Worm (Caenorhabditis elegans) whole organism, L2 larva: ENCODE measurements around the gene twk-7.
A peak's percentile ranks its signal among the peaks of the same experiment; 100 is the strongest.

Experiments
- C34F6.9 ChIP-seq: fragments of 150-350 bp; optimal IDR thresholded peaks from 2 replicates; lab custom pipeline; 2014; ENCODE audit warnings: missing biosample characterization, missing genetic modification characterization
- R02D3.7 ChIP-seq: fragments of 150-350 bp; optimal IDR thresholded peaks from 2 replicates; lab custom pipeline; 2014; ENCODE audit warnings: missing biosample characterization, missing genetic modification characterization
- ZK546.5 ChIP-seq: sonication (generic microtip); optimal IDR thresholded peaks from 2 replicates; lab custom pipeline; 2017; ENCODE audit warnings: missing biosample characterization, missing genetic modification characterization
- alr-1 ChIP-seq: fragments of 150-350 bp; optimal IDR thresholded peaks from 2 replicates; lab custom pipeline; 2014; ENCODE audit warnings: missing biosample characterization, missing genetic modification characterization
- aly-2 ChIP-seq: fragments of 150-350 bp; optimal IDR thresholded peaks from 2 replicates; lab custom pipeline; 2014; ENCODE audit warnings: missing biosample characterization, missing genetic modification characterization
- ama-1 ChIP-seq: fragments of 150-350 bp; optimal IDR thresholded peaks from 2 replicates; lab custom pipeline; 2018; ENCODE audit warnings: inconsistent platforms
- blmp-1 ChIP-seq: sonication (generic microtip); optimal IDR thresholded peaks from 2 replicates; lab custom pipeline; 2017; ENCODE audit warnings: missing genetic modification characterization, mild to moderate bottlenecking, missing compliant biosample characterization, antibody characterized with exemption, moderate library complexity; ENCODE audit not compliant: insufficient read depth
- ceh-16 ChIP-seq: fragments of 150-350 bp; optimal IDR thresholded peaks from 2 replicates; lab custom pipeline; 2014; ENCODE audit warnings: missing biosample characterization, missing genetic modification characterization
- ceh-82 ChIP-seq: fragments of 150-350 bp; optimal IDR thresholded peaks from 2 replicates; lab custom pipeline; 2014; ENCODE audit warnings: missing biosample characterization, missing genetic modification characterization
- egl-27 ChIP-seq: sonication (generic microtip); optimal IDR thresholded peaks from 3 replicates; lab custom pipeline; 2017; ENCODE audit warnings: missing biosample characterization, missing genetic modification reagents, missing genetic modification characterization
- elt-1 ChIP-seq: fragments of 150-350 bp; optimal IDR thresholded peaks from 2 replicates; lab custom pipeline; 2014; ENCODE audit warnings: missing biosample characterization, missing genetic modification characterization
- elt-3 ChIP-seq: sonication (generic microtip); optimal IDR thresholded peaks from 2 replicates; lab custom pipeline; 2017; ENCODE audit warnings: missing biosample characterization, missing genetic modification characterization
- gmeb-1 ChIP-seq: fragments of 150-350 bp; optimal IDR thresholded peaks from 2 replicates; lab custom pipeline; 2014; ENCODE audit warnings: missing biosample characterization, missing genetic modification characterization
- lin-11 ChIP-seq: fragments of 150-350 bp; sonication (generic microtip); optimal IDR thresholded peaks from 2 replicates; lab custom pipeline; 2014; ENCODE audit warnings: missing biosample characterization, missing genetic modification characterization, inconsistent platforms, mixed read lengths
- lin-13 ChIP-seq: fragments of 150-350 bp; optimal IDR thresholded peaks from 2 replicates; lab custom pipeline; 2014; ENCODE audit warnings: missing biosample characterization, missing genetic modification reagents, missing genetic modification characterization
- lsy-2 ChIP-seq, 2 experiments: fragments of 150-350 bp in 1 of 2; sonication (generic microtip) in 1 of 2; optimal IDR thresholded peaks; 2 replicates each; lab custom pipeline; 2014 to 2017; ENCODE audit warnings: missing biosample characterization in 2 of 2, missing genetic modification characterization in 2 of 2
- mab-5 ChIP-seq: fragments of 150-350 bp; optimal IDR thresholded peaks from 2 replicates; lab custom pipeline; 2014; ENCODE audit warnings: missing biosample characterization, missing genetic modification characterization
- mbf-1 ChIP-seq: sonication (generic microtip); optimal IDR thresholded peaks from 2 replicates; lab custom pipeline; 2017; ENCODE audit warnings: missing biosample characterization, missing genetic modification characterization
- mdl-1 ChIP-seq, 2 experiments: fragments of 150-350 bp in 1 of 2; sonication (generic microtip) in 1 of 2; optimal IDR thresholded peaks; 2 replicates each; lab custom pipeline; 2017; ENCODE audit warnings: missing biosample characterization in 2 of 2, missing genetic modification characterization in 2 of 2
- nhr-10 ChIP-seq: sonication (generic microtip); optimal IDR thresholded peaks from 2 replicates; lab custom pipeline; 2017; ENCODE audit warnings: missing biosample characterization, missing genetic modification characterization
- nhr-11 ChIP-seq: fragments of 150-350 bp; optimal IDR thresholded peaks from 2 replicates; lab custom pipeline; 2014; ENCODE audit warnings: missing biosample characterization, missing genetic modification characterization
- nhr-12 ChIP-seq: fragments of 150-350 bp; optimal IDR thresholded peaks from 2 replicates; lab custom pipeline; 2014; ENCODE audit warnings: missing biosample characterization, missing genetic modification characterization
- nhr-21 ChIP-seq: fragments of 150-350 bp; optimal IDR thresholded peaks from 2 replicates; lab custom pipeline; 2014; ENCODE audit warnings: missing biosample characterization, missing genetic modification characterization
- nhr-23 ChIP-seq: fragments of 150-350 bp; optimal IDR thresholded peaks from 2 replicates; lab custom pipeline; 2014; ENCODE audit warnings: missing biosample characterization, missing genetic modification reagents, missing genetic modification characterization
- nhr-237 ChIP-seq: fragments of 150-350 bp; optimal IDR thresholded peaks from 2 replicates; lab custom pipeline; 2014; ENCODE audit warnings: missing biosample characterization, missing genetic modification characterization
- nhr-25 ChIP-seq: fragments of 150-350 bp; sonication (generic microtip); optimal IDR thresholded peaks from 3 replicates; lab custom pipeline; 2014; ENCODE audit warnings: missing biosample characterization, missing genetic modification characterization
- nhr-6 ChIP-seq: fragments of 150-350 bp; optimal IDR thresholded peaks from 2 replicates; lab custom pipeline; 2014; ENCODE audit warnings: missing biosample characterization, missing genetic modification characterization
- nhr-77 ChIP-seq: fragments of 150-350 bp; optimal IDR thresholded peaks from 2 replicates; lab custom pipeline; 2014; ENCODE audit warnings: missing biosample characterization, missing genetic modification characterization
- peb-1 ChIP-seq: fragments of 150-350 bp; optimal IDR thresholded peaks from 2 replicates; lab custom pipeline; 2014; ENCODE audit warnings: missing biosample characterization, missing genetic modification characterization
- sem-4 ChIP-seq: fragments of 150-350 bp; optimal IDR thresholded peaks from 2 replicates; lab custom pipeline; 2014; ENCODE audit warnings: missing biosample characterization, missing genetic modification reagents, missing genetic modification characterization
- sma-3 ChIP-seq: sonication (generic microtip); optimal IDR thresholded peaks from 2 replicates; lab custom pipeline; 2016; ENCODE audit warnings: missing genetic modification reagents, missing genetic modification characterization, missing compliant biosample characterization
- sma-9 ChIP-seq, 2 experiments: fragments of 150-350 bp in 1 of 2; sonication (generic microtip) in 1 of 2; optimal IDR thresholded peaks; 2 replicates each; lab custom pipeline; 2014 to 2016; ENCODE audit warnings: missing genetic modification characterization in 2 of 2, mild to moderate bottlenecking in 1 of 2, missing biosample characterization in 1 of 2, missing compliant biosample characterization in 1 of 2, missing genetic modification reagents in 1 of 2, moderate library complexity in 1 of 2
- snpc-4 ChIP-seq: fragments of 150-350 bp; optimal IDR thresholded peaks from 2 replicates; lab custom pipeline; 2014; ENCODE audit warnings: missing biosample characterization, missing genetic modification characterization
- unc-39 ChIP-seq: fragments of 150-350 bp; optimal IDR thresholded peaks from 2 replicates; lab custom pipeline; 2014; ENCODE audit warnings: missing biosample characterization, missing genetic modification characterization
- unc-55 ChIP-seq: fragments of 150-350 bp; sonication (generic microtip); optimal IDR thresholded peaks from 3 replicates; lab custom pipeline; 2014; ENCODE audit warnings: missing biosample characterization, missing genetic modification reagents, missing genetic modification characterization
- unc-62 ChIP-seq: fragments of 150-350 bp; optimal IDR thresholded peaks from 2 replicates; lab custom pipeline; 2014; ENCODE audit warnings: missing biosample characterization, missing genetic modification reagents, missing genetic modification characterization
- zag-1 ChIP-seq: fragments of 150-350 bp; optimal IDR thresholded peaks from 2 replicates; lab custom pipeline; 2014; ENCODE audit warnings: missing biosample characterization, missing genetic modification characterization
- ztf-1 ChIP-seq: fragments of 200-800 bp; sonication (Bioruptor generic); conservative IDR thresholded peaks from 2 replicates; pipeline ENCODE4 v1.3.6; 2022; ENCODE audit warnings: missing genetic modification characterization, missing compliant biosample characterization
- ztf-11 ChIP-seq: sonication (generic microtip); optimal IDR thresholded peaks from 2 replicates; lab custom pipeline; 2017; ENCODE audit warnings: missing biosample characterization, missing genetic modification characterization
- ztf-4 ChIP-seq: fragments of 150-350 bp; optimal IDR thresholded peaks from 2 replicates; lab custom pipeline; 2014; ENCODE audit warnings: missing biosample characterization, missing genetic modification characterization

The twk-7 gene

DNA sequence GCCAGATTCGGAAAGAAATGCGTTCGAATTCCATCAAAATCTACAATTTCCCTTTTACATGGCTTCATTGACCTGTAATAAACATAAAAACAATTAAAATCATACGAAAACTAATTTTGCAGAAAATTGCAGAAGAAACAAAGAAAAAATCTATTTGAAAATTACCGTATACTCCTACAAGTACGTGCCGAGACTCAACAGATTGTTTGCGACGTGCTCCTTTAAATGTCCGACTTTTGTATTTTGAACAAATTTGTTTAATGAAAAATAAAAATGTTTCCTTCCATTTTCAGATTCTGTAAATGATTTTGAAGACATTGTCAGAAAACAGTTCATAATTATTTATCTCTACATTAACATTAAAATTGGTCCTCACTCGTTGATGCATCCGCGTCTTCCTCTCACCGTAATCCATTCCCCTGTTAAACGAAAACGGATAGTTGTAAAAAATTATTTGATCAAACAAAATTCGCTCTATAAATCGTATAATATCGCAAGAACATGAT lies 31.5 kb upstream of the twk-7 start, which contains the start of gene pgl-2:
Gene pgl-2, minus strand, starts transcription at position 456 of the 506 bp plus-strand sequence.
- TF ChIP-seq ztf-4 (tag; lab: Kevin White, UChicago) = no peak
- peak in 1 of 2 experiments; percentile 2 for TF ChIP-seq lsy-2 (tag; optimal IDR thresholded peaks at IDR 0.05; lab: Kevin White, UChicago)
- TF ChIP-seq, all 48 proteins: peak for 1

DNA sequence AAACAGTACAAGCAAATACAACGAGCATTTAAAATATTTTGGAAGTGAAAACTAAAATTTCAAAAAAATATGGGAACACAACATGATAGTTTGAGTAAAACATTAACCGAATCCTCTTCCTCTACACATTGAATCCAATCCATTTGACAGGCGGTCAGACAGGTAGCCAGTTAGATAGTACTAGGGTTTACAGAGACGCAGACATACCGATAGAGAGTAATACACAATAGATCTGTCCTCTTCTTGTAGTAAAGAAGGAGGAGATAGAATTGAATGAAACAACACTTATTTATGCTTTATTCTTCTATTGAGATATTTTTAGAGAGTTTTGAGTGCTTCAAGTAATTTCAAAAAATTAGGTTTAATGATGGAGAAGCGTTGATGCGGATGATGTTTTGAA lies 25.2 kb upstream of the twk-7 start:
- no peak for TF ChIP-seq zag-1 (tag; lab: Kevin White, UChicago)
- no peak for TF ChIP-seq ceh-16 (tag; lab: Kevin White, UChicago)
- TF ChIP-seq nhr-237 = no peak
- no peak for TF ChIP-seq sma-3 (GFP tag; lab: Kevin White, UChicago)
- TF ChIP-seq nhr-12 (tag; lab: Kevin White, UChicago) = no peak
- no peak for TF ChIP-seq nhr-77

DNA sequence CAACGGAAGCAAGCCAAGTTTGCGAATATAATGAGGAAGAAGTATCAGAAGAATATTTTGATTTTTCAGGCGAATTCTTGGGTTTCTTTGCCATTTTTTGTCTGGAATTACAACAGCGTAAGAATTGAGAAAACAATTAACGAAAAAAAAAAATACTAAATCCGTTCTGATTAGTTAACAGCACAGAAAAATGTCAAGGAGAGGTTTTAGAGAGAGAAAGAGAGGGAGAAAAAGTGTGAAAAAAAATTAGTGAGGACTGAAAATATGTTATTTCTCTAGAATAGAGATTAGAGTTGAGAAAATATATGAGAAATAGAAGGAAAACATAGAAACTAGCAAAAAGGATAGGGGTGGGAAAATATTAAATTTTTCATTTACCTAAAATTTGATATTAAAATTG lies 23.8 kb upstream of the twk-7 start, which contains the start of gene dpy-19:
Gene dpy-19, minus strand, starts transcription at position 101 of the 400 bp plus-strand sequence.
- no peak for TF ChIP-seq nhr-23 (tag; lab: Kevin White, UChicago)
- TF ChIP-seq ztf-11 (tag; lab: Kevin White, UChicago) = no peak
- TF ChIP-seq peb-1 (tag; lab: Kevin White, UChicago) = no peak
- no peak for TF ChIP-seq sem-4
- no peak for TF ChIP-seq unc-55 (GFP tag; lab: Kevin White, UChicago)
- TF ChIP-seq nhr-25 (tag; lab: Kevin White, UChicago) = no peak

DNA sequence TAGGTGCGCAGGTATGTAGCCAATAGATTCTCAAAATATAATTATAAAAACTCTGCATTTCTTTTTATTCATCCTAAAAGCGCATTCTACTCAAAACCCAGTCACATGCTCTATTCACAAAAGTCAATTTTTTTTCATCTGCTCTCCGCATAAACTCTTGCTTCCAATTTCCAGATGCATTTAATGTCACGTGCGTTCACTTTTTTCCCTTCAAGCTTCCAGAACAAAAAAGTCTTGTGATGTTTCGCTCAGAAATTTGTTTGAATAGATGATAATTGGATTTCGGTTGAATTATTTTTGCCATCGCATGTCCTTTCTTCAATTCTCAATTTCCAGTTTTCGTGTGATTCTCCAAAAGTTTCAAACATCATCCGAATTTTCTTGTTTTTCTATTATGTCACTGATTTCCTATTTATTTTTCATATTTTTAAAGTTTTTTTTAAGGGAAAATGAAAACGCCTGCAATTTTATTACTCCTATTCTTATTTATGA lies 21.4 kb upstream of the twk-7 start, which contains the start of gene F22B7.1:
Gene F22B7.1, plus strand, starts transcription at position 442 of the 492 bp plus-strand sequence.
- TF ChIP-seq nhr-77 = no peak
- no peak for TF ChIP-seq snpc-4 (tag; lab: Kevin White, UChicago)
- no peak for TF ChIP-seq ztf-1 (GFP tag; lab: Robert Waterston, UW)
- TF ChIP-seq lin-11 (tag; lab: Kevin White, UChicago) = no peak
- TF ChIP-seq nhr-11 = no peak
- TF ChIP-seq lsy-2 (tag; optimal IDR thresholded peaks at IDR 0.05; lab: Kevin White, UChicago) = peak in 1 of 2 experiments; percentile 60
- TF ChIP-seq C34F6.9 (tag; lab: Kevin White, UChicago) = peak; percentile 26
- TF ChIP-seq aly-2 = no peak
- TF ChIP-seq, all 48 proteins: peak for 2

DNA sequence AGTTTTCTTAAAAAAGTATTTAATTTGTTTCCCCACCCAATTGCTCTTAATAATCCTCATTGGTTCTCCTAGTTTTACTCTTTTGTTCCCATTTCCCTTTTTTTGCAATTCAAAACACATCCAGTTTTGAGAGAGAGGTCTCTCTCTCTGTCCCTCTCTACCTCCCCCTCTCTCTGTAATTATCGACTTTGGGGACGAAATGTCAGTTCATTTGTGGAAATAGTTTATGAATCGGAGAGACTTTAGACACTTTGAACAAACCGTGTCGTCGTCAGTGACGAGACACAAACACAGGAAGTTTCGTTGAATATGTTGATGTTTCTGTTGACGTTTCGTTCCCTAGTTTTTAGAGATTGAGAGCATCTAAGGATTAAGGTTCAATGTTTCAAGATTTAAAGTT lies 19.6 kb upstream of the twk-7 start:
- TF ChIP-seq R02D3.7 (tag; lab: Kevin White, UChicago) = no peak
- TF ChIP-seq nhr-23 (tag; lab: Kevin White, UChicago) = no peak
- TF ChIP-seq peb-1 (tag; lab: Kevin White, UChicago) = no peak
- TF ChIP-seq nhr-25 (tag; lab: Kevin White, UChicago) = peak; percentile 28

DNA sequence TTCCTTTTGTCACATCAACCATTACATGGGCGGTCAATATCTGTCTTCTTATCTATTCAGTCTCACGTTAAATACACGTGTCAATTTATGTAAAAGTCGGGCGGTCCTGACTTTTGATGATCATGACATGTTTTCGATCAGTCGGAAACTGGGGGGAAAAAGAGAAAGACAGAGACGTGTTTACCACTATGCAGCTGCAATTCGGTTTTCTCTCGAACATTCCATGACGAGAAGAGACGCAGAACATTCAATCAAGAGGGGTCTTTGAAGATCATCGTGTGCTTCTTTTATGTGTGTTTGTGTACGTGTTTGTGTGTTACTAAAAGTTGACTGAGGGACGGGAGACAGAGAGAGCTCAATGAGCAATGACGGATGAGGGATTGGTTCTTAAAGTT lies 14.8 kb upstream of the twk-7 start:
- TF ChIP-seq lin-13 (GFP tag; lab: Kevin White, UChicago) (peak; percentile 79), nhr-25 (tag; lab: Kevin White, UChicago) (peak; percentile 97), gmeb-1 (peak; percentile 82), elt-1 (no peak), nhr-237 (no peak), alr-1 (tag; lab: Kevin White, UChicago) (no peak), aly-2 (no peak), ceh-82 (no peak), nhr-6 (tag; lab: Kevin White, UChicago) (peak; percentile 93), ztf-1 (GFP tag; lab: Robert Waterston, UW) (no peak), elt-3 (tag; lab: Kevin White, UChicago) (no peak), egl-27 (tag; lab: Kevin White, UChicago) (peak; percentile 53), lsy-2 (tag; optimal IDR thresholded peaks at IDR 0.05; lab: Kevin White, UChicago) (peak; percentile 28 to 91), ceh-16 (tag; lab: Kevin White, UChicago) (no peak), zag-1 (tag; lab: Kevin White, UChicago) (peak; percentile 54), nhr-10 (tag; lab: Kevin White, UChicago) (no peak), nhr-12 (tag; lab: Kevin White, UChicago) (no peak), mbf-1 (tag; lab: Kevin White, UChicago) (no peak), unc-62 (GFP tag; lab: Kevin White, UChicago) (peak; percentile 59), nhr-21 (peak; percentile 97), ZK546.5 (tag; lab: Kevin White, UChicago) (no peak), blmp-1 (tag; lab: Kevin White, UChicago) (peak; percentile 45), sma-9 (GFP tag; optimal IDR thresholded peaks at IDR 0.05; lab: Kevin White, UChicago) (peak; percentile 95), sma-9 (tag; optimal IDR thresholded peaks at IDR 0.05; lab: Kevin White, UChicago) (no peak), unc-39 (tag; lab: Kevin White, UChicago) (no peak), mdl-1 (tag; optimal IDR thresholded peaks at IDR 0.05; lab: Kevin White, UChicago) (peak in 1 of 2 experiments; percentile 84), mab-5 (peak; percentile 53), sem-4 (peak; percentile 92), lin-11 (tag; lab: Kevin White, UChicago) (peak; percentile 53), peb-1 (tag; lab: Kevin White, UChicago) (no peak), ama-1 (lab: Kevin White, UChicago) (peak; percentile 67), unc-55 (GFP tag; lab: Kevin White, UChicago) (peak; percentile 95), R02D3.7 (tag; lab: Kevin White, UChicago) (no peak)
